Fruit fly (Drosophila melanogaster): ENCODE measurements around the gene CG42724.

CG42724 gene

DNA sequence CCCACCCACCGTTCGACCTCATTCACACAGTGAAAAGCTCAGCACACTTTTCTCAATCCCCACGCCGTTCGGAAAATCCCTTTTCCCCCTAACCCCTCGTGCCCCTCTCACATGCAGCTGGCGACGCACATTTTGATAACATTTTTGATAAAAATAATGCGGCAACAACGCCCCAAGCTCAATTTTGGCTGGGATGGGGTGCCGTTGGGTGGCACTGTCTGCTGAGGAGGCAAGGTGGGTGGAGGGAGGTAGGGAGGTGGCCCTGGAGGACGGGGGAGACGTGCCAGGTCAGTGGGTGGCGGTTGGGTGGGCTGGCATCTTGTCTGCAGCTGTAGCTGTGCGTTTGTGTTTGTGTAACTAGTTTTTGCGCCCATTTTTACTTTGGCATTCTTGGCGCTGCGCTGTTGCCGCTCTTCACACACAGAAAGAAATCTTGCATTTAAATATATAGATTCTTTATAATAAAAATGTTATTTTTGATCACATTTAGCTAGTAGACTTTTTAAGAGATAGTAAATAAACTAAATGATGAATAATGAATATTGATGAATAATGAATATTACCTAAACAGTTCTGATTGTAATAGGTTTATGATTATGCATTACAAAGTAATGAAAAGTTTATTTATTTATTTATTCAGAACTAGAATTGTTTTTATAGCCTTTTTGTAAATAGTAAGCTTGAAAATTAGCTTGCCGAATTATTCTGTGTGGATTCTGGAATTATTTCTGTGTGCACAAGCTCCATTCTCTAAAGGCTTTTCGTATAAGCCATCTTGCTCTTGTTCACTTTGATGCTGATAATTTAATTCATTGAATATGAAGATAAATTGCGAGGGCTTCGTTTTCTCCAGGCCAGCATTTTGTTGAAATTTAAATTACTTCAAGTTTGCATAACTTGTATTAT lies 46.6 kb upstream of the CG42724 start (continued):
- TF ChIP-seq ham (GFP tag; IDR thresholded peaks at IDR 0.05) (no peak), CG1602 (GFP tag; optimal IDR thresholded peaks at IDR 0.05) (peak; percentile 13), tap (tag; optimal IDR thresholded peaks at IDR 0.05) (peak; percentile 23), CG10959 (GFP tag; IDR thresholded peaks at IDR 0.05) (no peak), CG7839 (tag; optimal IDR thresholded peaks at IDR 0.05) (peak; percentile 67), otp (GFP tag; IDR thresholded peaks at IDR 0.05) (0 out of 3 replicates have a peak, but pooled peaks have one; percentile 13), bigmax (GFP tag; optimal IDR thresholded peaks at IDR 0.05) (no peak), mirr (GFP tag; optimal IDR thresholded peaks at IDR 0.05) (peak; percentile 69), Ada2b (GFP tag; IDR thresholded peaks at IDR 0.05) (0 out of 2 replicates have a peak, but pooled peaks have one; percentile 14), Hey (tag; optimal IDR thresholded peaks at IDR 0.05) (peak; percentile 57), CG7745 (tag; optimal IDR thresholded peaks at IDR 0.05) (no peak), Awh (GFP tag; IDR thresholded peaks at IDR 0.05) (no peak), CG3281 (GFP tag; optimal IDR thresholded peaks at IDR 0.05) (peak; percentile 54), CG10147 (GFP tag; optimal IDR thresholded peaks at IDR 0.05) (peak; percentile 30), gcm2 (GFP tag; optimal IDR thresholded peaks at IDR 0.05) (no peak), Asciz (GFP tag; optimal IDR thresholded peaks at IDR 0.05) (peak; percentile 34), nau (GFP tag; optimal IDR thresholded peaks at IDR 0.05) (peak; percentile 53), slbo (GFP tag; IDR thresholded peaks at IDR 0.05) (0 out of 2 replicates have a peak, but pooled peaks have one; percentile 42), Stat92E (GFP tag; optimal IDR thresholded peaks at IDR 0.05) (no peak), fd96Cb (tag; optimal IDR thresholded peaks at IDR 0.05) (peak; percentile 3), fd3F (GFP tag; optimal IDR thresholded peaks at IDR 0.05) (no peak)

DNA sequence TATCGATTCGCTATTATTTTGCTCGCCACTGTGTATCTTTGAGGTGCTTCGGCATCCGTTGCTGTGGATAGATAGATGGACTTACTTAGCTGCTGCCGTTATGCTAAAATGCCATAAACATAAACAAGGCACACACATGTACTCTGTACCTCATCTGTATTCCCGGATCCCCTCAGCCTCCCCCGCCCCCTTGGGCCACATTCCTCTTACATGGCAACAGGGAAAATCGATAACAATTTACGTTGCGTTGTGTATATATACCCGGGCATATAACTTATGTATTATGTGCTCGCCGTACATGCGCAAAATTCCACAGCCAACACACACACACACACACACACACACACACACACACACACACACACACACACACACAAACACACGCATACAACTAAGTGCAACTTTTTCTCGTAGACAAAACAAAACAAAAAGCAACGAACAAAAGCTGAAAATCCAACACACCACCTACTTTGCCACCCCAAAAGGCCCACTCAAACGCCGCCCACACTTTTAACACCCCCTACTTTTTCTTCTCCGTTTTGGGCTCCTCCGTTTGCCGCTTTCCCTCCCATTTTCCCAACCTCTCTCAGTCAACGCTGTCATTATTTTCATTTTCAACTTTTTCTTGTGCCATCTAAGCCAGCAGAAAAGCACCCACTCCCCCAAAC lies 45.8 kb upstream of the CG42724 start:
- TF ChIP-seq onecut (GFP tag; IDR thresholded peaks at IDR 0.05) (peak; percentile 97), Dip3 (GFP tag; optimal IDR thresholded peaks at IDR 0.05) (no peak), Elba2 (GFP tag; optimal IDR thresholded peaks at IDR 0.05) (no peak), CG34224 (GFP tag; IDR thresholded peaks at IDR 0.05; ENCODE audit: partially characterized antibody) (no peak), sd (tag; optimal IDR thresholded peaks at IDR 0.05) (peak; percentile 69), cg (GFP tag; optimal IDR thresholded peaks at IDR 0.05) (peak; percentile 65), sisA (GFP tag; IDR thresholded peaks at IDR 0.05) (no peak), Med (GFP tag) (peak; percentile 72), sens (GFP tag) (peak; percentile 0), chinmo (GFP tag; IDR thresholded peaks at IDR 0.05; ENCODE audit: partially characterized antibody) (0 out of 4 replicates have a peak, but pooled peaks have one; percentile 10), CG13424 (tag; optimal IDR thresholded peaks at IDR 0.05) (no peak), CG18011 (GFP tag; optimal IDR thresholded peaks at IDR 0.05) (no peak), Dfd (GFP tag; optimal IDR thresholded peaks at IDR 0.05) (peak in 1 of 2 experiments; percentile 44), ttk (GFP tag; IDR thresholded peaks at IDR 0.05) (peak; percentile 20; the same call in 1 of the 2 replicates), CG8478 (optimal IDR thresholded peaks at IDR 0.05) (no peak), H15 (GFP tag; IDR thresholded peaks at IDR 0.05) (no peak), Drgx (GFP tag; IDR thresholded peaks at IDR 0.05) (0 out of 2 replicates have a peak, but pooled peaks have one; percentile 2), Ets97D (GFP tag; optimal IDR thresholded peaks at IDR 0.05) (no peak), sr (GFP tag; IDR thresholded peaks at IDR 0.05) (peak; percentile 53; the same call in 2 of the 3 replicates), so (GFP tag; IDR thresholded peaks at IDR 0.05) (no peak), CG6254 (GFP tag; optimal IDR thresholded peaks at IDR 0.05) (no peak), YL-1 (GFP tag; optimal IDR thresholded peaks at IDR 0.05) (no peak), sob (GFP tag; IDR thresholded peaks at IDR 0.05) (0 out of 2 replicates have a peak, but pooled peaks have one; percentile 7), Stat92E (GFP tag; optimal IDR thresholded peaks at IDR 0.05) (peak in 1 of 3 experiments; percentile 10), CG8290 (GFP tag; optimal IDR thresholded peaks at IDR 0.05) (no peak), CG8290 (tag; optimal IDR thresholded peaks at IDR 0.05) (peak in 1 of 2 experiments; percentile 15), CG18599 (GFP tag; optimal IDR thresholded peaks at IDR 0.05) (peak; percentile 4), CG32532 (GFP tag; IDR thresholded peaks at IDR 0.05) (no peak)
